Worm (Caenorhabditis elegans) whole organism, late embryonic: ENCODE data around the gene Y43F8C.7.

Experiments used
- C08G9.2 ChIP-seq: sonication (generic microtip); optimal IDR thresholded peaks from 2 replicates; lab custom pipeline; 2016; ENCODE audit warnings: mild to moderate bottlenecking, missing genetic modification characterization, moderate library complexity, missing compliant biosample characterization
- F13H6.1 ChIP-seq: sonication (generic microtip); optimal IDR thresholded peaks from 2 replicates; lab custom pipeline; 2016; ENCODE audit warnings: missing genetic modification characterization, missing compliant biosample characterization
- T23F11.4 ChIP-seq: fragments of 200-800 bp; sonication (Bioruptor generic); optimal IDR thresholded peaks from 2 replicates; lab custom pipeline; 2018; ENCODE audit warnings: mild to moderate bottlenecking, missing genetic modification characterization, missing compliant biosample characterization
- ceh-14 ChIP-seq: sonication (generic microtip); optimal IDR thresholded peaks from 2 replicates; lab custom pipeline; 2016; ENCODE audit warnings: missing genotype, missing genetic modification characterization, missing compliant biosample characterization
- ceh-18 ChIP-seq: sonication (generic microtip); optimal IDR thresholded peaks from 2 replicates; lab custom pipeline; 2016; ENCODE audit warnings: missing genetic modification characterization, missing compliant biosample characterization
- ceh-19 ChIP-seq: fragments of 200-800 bp; sonication (Bioruptor generic); optimal IDR thresholded peaks from 2 replicates; lab custom pipeline; 2018; ENCODE audit warnings: mild to moderate bottlenecking, missing genetic modification characterization, missing compliant biosample characterization
- ceh-2 ChIP-seq: sonication (generic microtip); optimal IDR thresholded peaks from 2 replicates; lab custom pipeline; 2016; ENCODE audit warnings: missing genotype, missing genetic modification characterization, missing compliant biosample characterization
- ceh-22 ChIP-seq: sonication (generic microtip); optimal IDR thresholded peaks from 2 replicates; lab custom pipeline; 2017; ENCODE audit warnings: missing biosample characterization, missing genetic modification characterization
- ceh-24 ChIP-seq: sonication (generic microtip); optimal IDR thresholded peaks from 2 replicates; lab custom pipeline; 2016; ENCODE audit warnings: mild to moderate bottlenecking, missing genetic modification characterization, missing compliant biosample characterization
- ceh-31 ChIP-seq: sonication (generic microtip); optimal IDR thresholded peaks from 2 replicates; lab custom pipeline; 2016; ENCODE audit warnings: missing genetic modification characterization, missing compliant biosample characterization
- ceh-34 ChIP-seq: sonication (generic microtip); optimal IDR thresholded peaks from 2 replicates; lab custom pipeline; 2016; ENCODE audit warnings: mild to moderate bottlenecking, missing genetic modification characterization, missing compliant biosample characterization
- ceh-45 ChIP-seq: fragments of 200-800 bp; sonication (Bioruptor generic); IDR thresholded peaks from 2 replicates; pipeline ENCODE4 v1.3.6; 2022; ENCODE audit warnings: missing genetic modification reagents, missing genetic modification characterization, missing compliant biosample characterization
- ceh-6 ChIP-seq: fragments of 200-800 bp; sonication (Bioruptor generic); optimal IDR thresholded peaks from 2 replicates; lab custom pipeline; 2018; ENCODE audit warnings: mild to moderate bottlenecking, missing genetic modification characterization, missing compliant biosample characterization
- che-1 ChIP-seq: sonication (generic microtip); optimal IDR thresholded peaks from 2 replicates; lab custom pipeline; 2016; ENCODE audit warnings: mild to moderate bottlenecking, missing genetic modification characterization, missing compliant biosample characterization
- dmd-4 ChIP-seq: sonication (generic microtip); optimal IDR thresholded peaks from 2 replicates; lab custom pipeline; 2016; ENCODE audit warnings: borderline replicate concordance, missing genetic modification characterization, missing compliant biosample characterization
- dve-1 ChIP-seq: sonication (generic microtip); optimal IDR thresholded peaks from 2 replicates; lab custom pipeline; 2017; ENCODE audit warnings: antibody characterized with exemption, mild to moderate bottlenecking, missing genetic modification characterization, missing compliant biosample characterization
- elt-2 ChIP-seq: sonication (generic microtip); optimal IDR thresholded peaks from 2 replicates; lab custom pipeline; 2016; ENCODE audit warnings: missing genetic modification reagents, missing genetic modification characterization, missing compliant biosample characterization
- ets-4 ChIP-seq: sonication (generic microtip); optimal IDR thresholded peaks from 2 replicates; lab custom pipeline; 2016; ENCODE audit warnings: missing genetic modification characterization, missing compliant biosample characterization
- fax-1 ChIP-seq: sonication (generic microtip); optimal IDR thresholded peaks from 2 replicates; lab custom pipeline; 2016; ENCODE audit warnings: missing genotype, missing genetic modification characterization, missing compliant biosample characterization
- gmeb-2 ChIP-seq: sonication (generic microtip); optimal IDR thresholded peaks from 2 replicates; lab custom pipeline; 2016; ENCODE audit warnings: missing genetic modification characterization, inconsistent platforms, missing compliant biosample characterization
- hlh-13 ChIP-seq: fragments of 200-800 bp; sonication (Bioruptor generic); optimal IDR thresholded peaks from 2 replicates; lab custom pipeline; 2018; ENCODE audit warnings: mild to moderate bottlenecking, missing genetic modification characterization, missing compliant biosample characterization
- hlh-6 ChIP-seq: sonication (generic microtip); optimal IDR thresholded peaks from 2 replicates; lab custom pipeline; 2016; ENCODE audit warnings: missing genotype, missing genetic modification characterization, missing compliant biosample characterization
- hlh-8 ChIP-seq: sonication (generic microtip); optimal IDR thresholded peaks from 2 replicates; lab custom pipeline; 2016; ENCODE audit warnings: missing genotype, missing genetic modification characterization, missing compliant biosample characterization
- lin-11 ChIP-seq: fragments of 200-800 bp; sonication (Bioruptor generic); optimal IDR thresholded peaks from 2 replicates; lab custom pipeline; 2018; ENCODE audit warnings: mild to moderate bottlenecking, missing genetic modification characterization, missing compliant biosample characterization
- madf-2 ChIP-seq: sonication (generic microtip); optimal IDR thresholded peaks from 2 replicates; lab custom pipeline; 2017; ENCODE audit warnings: missing genetic modification characterization, missing compliant biosample characterization
- nfya-1 ChIP-seq: sonication (generic microtip); optimal IDR thresholded peaks from 2 replicates; lab custom pipeline; 2017; ENCODE audit warnings: missing genetic modification characterization, mild to moderate bottlenecking, missing compliant biosample characterization, antibody characterized with exemption, moderate library complexity
- npax-4 ChIP-seq: sonication (generic microtip); optimal IDR thresholded peaks from 2 replicates; lab custom pipeline; 2016; ENCODE audit warnings: missing genetic modification characterization, missing compliant biosample characterization
- pag-3 ChIP-seq: sonication (generic microtip); optimal IDR thresholded peaks from 2 replicates; lab custom pipeline; 2016; ENCODE audit warnings: missing compliant biosample characterization, missing genetic modification characterization, borderline replicate concordance
- pat-9 ChIP-seq: fragments of 200-800 bp; sonication (Bioruptor generic); optimal IDR thresholded peaks from 2 replicates; lab custom pipeline; 2018; ENCODE audit warnings: mild to moderate bottlenecking, missing genetic modification characterization, moderate library complexity, missing compliant biosample characterization
- pha-4 ChIP-seq: fragments of 150-350 bp; optimal IDR thresholded peaks from 2 replicates; lab custom pipeline; 2018; ENCODE audit warnings: missing biosample characterization, missing genetic modification reagents, missing genetic modification characterization
- pros-1 ChIP-seq: fragments of 150-350 bp; optimal IDR thresholded peaks from 2 replicates; lab custom pipeline; 2014; ENCODE audit warnings: missing biosample characterization, missing genetic modification reagents, missing genetic modification characterization
- rnt-1 ChIP-seq: sonication (generic microtip); optimal IDR thresholded peaks from 2 replicates; lab custom pipeline; 2016; ENCODE audit warnings: missing genetic modification characterization, missing compliant biosample characterization
- sdc-2 ChIP-seq: sonication (generic microtip); optimal IDR thresholded peaks from 2 replicates; lab custom pipeline; 2016; ENCODE audit warnings: missing genotype, missing genetic modification characterization, missing compliant biosample characterization
- tbx-7 ChIP-seq: sonication (generic microtip); optimal IDR thresholded peaks from 2 replicates; lab custom pipeline; 2016; ENCODE audit warnings: missing genotype, missing genetic modification characterization, missing compliant biosample characterization
- ttx-3 ChIP-seq: sonication (generic microtip); optimal IDR thresholded peaks from 2 replicates; lab custom pipeline; 2016; ENCODE audit warnings: missing genetic modification reagents, missing genetic modification characterization, missing compliant biosample characterization
- unc-3 ChIP-seq, 2 experiments: fragments of 200-800 bp in 1 of 2; sonication (Bioruptor generic) in 1 of 2; sonication (generic microtip) in 1 of 2; conservative IDR thresholded peaks in 1 of 2; optimal IDR thresholded peaks in 1 of 2; 2 replicates each; pipeline versions ENCODE4 v1.3.6 to Lab custom; 2016 to 2022; ENCODE audit warnings: missing compliant biosample characterization in 2 of 2, missing genetic modification characterization in 2 of 2, missing genetic modification reagents in 1 of 2
- zip-5 ChIP-seq: sonication (generic microtip); optimal IDR thresholded peaks from 2 replicates; lab custom pipeline; 2016; ENCODE audit warnings: missing genetic modification characterization, missing compliant biosample characterization
- ztf-16 ChIP-seq: sonication (generic microtip); optimal IDR thresholded peaks from 2 replicates; lab custom pipeline; 2017; ENCODE audit warnings: missing genetic modification characterization, missing compliant biosample characterization

Gene Y43F8C.7

ce11 chrV:19669959-19670358, 26.1 kb upstream of the Y43F8C.7 start, which contains the start of gene Y43F8C.11:
Gene Y43F8C.11 (plus strand): TSS chrV:19670259.
- TF ChIP-seq hlh-13 (no peak), npax-4 (tag; lab: Kevin White, UChicago) (no peak), pha-4 (tag; lab: Kevin White, UChicago) (no peak), ceh-18 (tag; lab: Kevin White, UChicago) (no peak), sdc-2 (tag; lab: Kevin White, UChicago) (no peak), ztf-16 (tag; lab: Kevin White, UChicago) (no peak), pag-3 (tag; lab: Kevin White, UChicago) (no peak), unc-3 (GFP tag; conservative IDR thresholded peaks at IDR 0.05; lab: Robert Waterston, UW) (no peak), unc-3 (tag; optimal IDR thresholded peaks at IDR 0.05; lab: Kevin White, UChicago) (no peak), ceh-45 (GFP tag; lab: Robert Waterston, UW) (no peak), madf-2 (no peak), hlh-6 (tag; lab: Kevin White, UChicago) (no peak), pat-9 (no peak), nfya-1 (tag; lab: Kevin White, UChicago) (no peak), hlh-8 (tag; lab: Kevin White, UChicago) (no peak), ceh-14 (no peak), ceh-2 (tag; lab: Kevin White, UChicago) (no peak)

- TF ChIP-seq zip-5, result no peak
- TF ChIP-seq elt-2 (tag; lab: Kevin White, UChicago), result no peak
- no peak for TF ChIP-seq rnt-1 (tag; lab: Kevin White, UChicago)
- no peak for TF ChIP-seq fax-1 (tag; lab: Kevin White, UChicago)
- TF ChIP-seq C08G9.2 (tag; lab: Kevin White, UChicago), result no peak
- TF ChIP-seq dve-1 (tag; lab: Kevin White, UChicago), result no peak
- no peak for TF ChIP-seq pag-3 (tag; lab: Kevin White, UChicago)
- no peak for TF ChIP-seq ceh-22
- no peak for TF ChIP-seq gmeb-2 (tag; lab: Kevin White, UChicago)
- TF ChIP-seq ztf-16 (tag; lab: Kevin White, UChicago), result no peak
- no peak for TF ChIP-seq nfya-1 (tag; lab: Kevin White, UChicago)
- no peak for TF ChIP-seq ceh-45 (GFP tag; lab: Robert Waterston, UW)
- no peak for TF ChIP-seq ceh-14
- no peak for TF ChIP-seq pha-4 (tag; lab: Kevin White, UChicago)
- no peak for TF ChIP-seq pat-9
- TF ChIP-seq ceh-2 (tag; lab: Kevin White, UChicago), result no peak
- no peak for TF ChIP-seq ceh-34
- TF ChIP-seq ceh-6 (GFP tag; lab: Kevin White, UChicago), result no peak
These were observed 24.4 kb upstream of the Y43F8C.7 start for ce11 chrV:19668213-19668612.

DNA sequence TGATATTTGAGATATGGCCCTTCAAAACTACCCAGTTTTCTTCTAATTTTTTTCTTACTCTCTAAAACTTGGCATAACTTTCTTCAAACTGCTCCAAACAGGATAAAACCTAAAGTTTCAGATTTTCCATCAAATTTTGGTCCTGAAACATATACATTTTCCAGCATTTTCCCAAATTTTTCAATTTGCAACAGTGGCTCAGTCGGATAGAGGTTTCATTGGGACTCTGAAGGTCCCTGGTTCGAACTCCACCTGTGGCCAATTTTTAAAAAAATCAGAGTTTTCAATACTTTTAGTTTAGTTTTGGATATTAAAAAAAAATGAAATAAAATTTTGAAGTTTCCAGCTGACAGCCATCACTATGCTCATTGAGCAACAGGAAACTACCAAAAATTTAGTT, 23.9 kb upstream of the Y43F8C.7 start:
- no peak for TF ChIP-seq dmd-4 (tag; lab: Kevin White, UChicago)
- no peak for TF ChIP-seq ceh-6 (GFP tag; lab: Kevin White, UChicago)
- no peak for TF ChIP-seq T23F11.4 (GFP tag; lab: Kevin White, UChicago)
- no peak for TF ChIP-seq ceh-18 (tag; lab: Kevin White, UChicago)
- no peak for TF ChIP-seq ceh-19 (GFP tag; lab: Kevin White, UChicago)
- no peak for TF ChIP-seq che-1 (tag; lab: Kevin White, UChicago)
- TF ChIP-seq lin-11 (tag; lab: Kevin White, UChicago), result no peak
- no peak for TF ChIP-seq pag-3 (tag; lab: Kevin White, UChicago)
- no peak for TF ChIP-seq ceh-31 (tag; lab: Kevin White, UChicago)

- TF ChIP-seq ceh-22 (no peak), ttx-3 (tag; lab: Kevin White, UChicago) (no peak), ceh-2 (tag; lab: Kevin White, UChicago) (no peak), ceh-24 (no peak), pros-1 (no peak), ceh-19 (GFP tag; lab: Kevin White, UChicago) (no peak), ceh-6 (GFP tag; lab: Kevin White, UChicago) (no peak), F13H6.1 (tag; lab: Kevin White, UChicago) (no peak), madf-2 (no peak), lin-11 (tag; lab: Kevin White, UChicago) (no peak), ets-4 (tag; lab: Kevin White, UChicago) (no peak), tbx-7 (no peak)
These were observed 22.5 kb upstream of the Y43F8C.7 start for ce11 chrV:19666308-19666707.
